Worm (Caenorhabditis elegans): ENCODE measurements around the gene mpst-7.

- no peak for TF ChIP-seq lin-39 (tag; optimal IDR thresholded peaks at IDR 0.05)
- TF ChIP-seq skn-1 (tag; optimal IDR thresholded peaks at IDR 0.05) = no peak
Measured at ce11 chrV:12909544-12910157, 51.3 kb downstream of the mpst-7 start, which contains the start of gene nid-1.
